Worm (Caenorhabditis elegans) whole organism, mixed stage, embryonic: ENCODE measurements around the gene srh-45.

Experiments used
- nhr-2 ChIP-seq: fragments of 150-350 bp; optimal IDR thresholded peaks from 2 replicates; lab custom pipeline; 2014; ENCODE audit warnings: missing biosample characterization, missing genetic modification characterization
- nhr-76 ChIP-seq: sonication (generic microtip); optimal IDR thresholded peaks from 2 replicates; lab custom pipeline; 2017; ENCODE audit warnings: missing biosample characterization, missing genetic modification characterization

ce11 chrV:11294393-11294792, 10.4 kb downstream of the srh-45 start, which contains the start of gene T03F7.6:
- TF ChIP-seq nhr-2 (tag; lab: Kevin White, UChicago) (no peak), nhr-76 (tag; lab: Kevin White, UChicago) (no peak)
